Worm (Caenorhabditis elegans): Measurements from ENCODE around the gene srx-45.

srx-45 gene

DNA sequence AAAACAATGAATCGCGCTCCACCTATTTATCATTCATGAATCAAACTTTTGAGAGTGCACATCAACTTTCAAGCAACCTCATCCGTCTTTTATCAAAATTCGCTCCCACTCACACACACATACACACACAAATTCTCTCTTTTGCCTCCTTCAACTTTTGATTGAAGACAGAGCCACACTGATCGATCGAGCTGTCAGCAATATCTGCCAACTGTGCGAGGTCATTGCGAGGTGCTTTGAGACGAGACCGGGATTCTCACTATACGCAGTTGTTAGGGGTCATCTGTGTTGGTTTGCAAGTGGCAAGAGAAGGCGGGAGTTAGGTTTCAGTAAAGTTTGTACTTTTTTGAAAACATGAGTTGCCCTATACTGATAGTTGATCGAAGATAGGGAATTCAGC, 39.6 kb upstream of the srx-45 start:
- TF ChIP-seq T07F8.4 (tag; optimal IDR thresholded peaks at IDR 0.05) = no peak
- TF ChIP-seq let-526 (GFP tag; IDR thresholded peaks at IDR 0.05) = no peak
- TF ChIP-seq B0261.1 (tag; optimal IDR thresholded peaks at IDR 0.05) = no peak
- TF ChIP-seq ceh-100 (GFP tag; IDR thresholded peaks at IDR 0.05) = no peak

- TF ChIP-seq lag-1 (GFP tag; IDR thresholded peaks at IDR 0.05) (no peak), F22D6.2 (tag; optimal IDR thresholded peaks at IDR 0.05) (no peak), unc-130 (GFP tag; optimal IDR thresholded peaks at IDR 0.05) (no peak), mcd-1 (GFP tag; IDR thresholded peaks at IDR 0.05) (no peak)
Measured at ce11 chrIII:9344347-9344746, 37.9 kb upstream of the srx-45 start, which contains the start of gene emb-9. TSS of gene emb-9 (minus strand) at chrIII:9344447.

DNA sequence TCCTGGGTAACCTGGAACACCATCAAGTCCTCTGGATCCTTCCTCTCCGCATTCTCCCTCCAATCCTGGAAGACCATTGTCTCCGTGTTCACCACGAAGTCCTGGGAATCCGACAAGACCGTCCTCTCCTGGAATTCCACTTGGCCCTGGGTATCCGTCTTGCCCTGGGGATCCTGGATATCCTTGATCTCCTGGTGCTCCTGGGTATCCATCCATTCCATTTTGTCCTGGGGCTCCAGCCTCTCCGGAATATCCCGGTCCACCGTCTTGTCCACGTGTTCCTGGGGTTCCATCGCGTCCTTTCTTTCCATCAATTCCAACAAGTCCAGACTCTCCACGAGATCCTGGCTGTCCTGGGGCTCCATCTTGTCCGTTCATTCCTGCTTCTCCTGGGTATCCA, 33.5 kb upstream of the srx-45 start:
- TF ChIP-seq F22D6.2 (tag; optimal IDR thresholded peaks at IDR 0.05) (no peak), F49E8.2 (tag; optimal IDR thresholded peaks at IDR 0.05; ENCODE audit: insufficient read depth) (no peak), unc-62 (GFP tag; optimal IDR thresholded peaks at IDR 0.05) (no peak), C17E4.6 (GFP tag; IDR thresholded peaks at IDR 0.05) (no peak), zfh-2 (GFP tag; conservative IDR thresholded peaks at IDR 0.05) (peak; percentile 29; the same call in 1 of the 2 replicates), dpl-1 (GFP tag; optimal IDR thresholded peaks at IDR 0.05) (no peak), somi-1 (GFP tag; optimal IDR thresholded peaks at IDR 0.05) (no peak)

- no peak for TF ChIP-seq lin-35 (GFP tag; optimal IDR thresholded peaks at IDR 0.05)
- TF ChIP-seq ekl-4 (GFP tag; IDR thresholded peaks at IDR 0.05) = no peak
- no peak for TF ChIP-seq nhr-179 (tag; optimal IDR thresholded peaks at IDR 0.05)
- no peak for TF ChIP-seq hrde-1 (tag; optimal IDR thresholded peaks at IDR 0.05; ENCODE audit: borderline replicate concordance)
- TF ChIP-seq snpc-1.3 (tag; optimal IDR thresholded peaks at IDR 0.05; ENCODE audit: insufficient read depth) = no peak
Measured at ce11 chrIII:9337968-9338367, 31.5 kb upstream of the srx-45 start.

DNA sequence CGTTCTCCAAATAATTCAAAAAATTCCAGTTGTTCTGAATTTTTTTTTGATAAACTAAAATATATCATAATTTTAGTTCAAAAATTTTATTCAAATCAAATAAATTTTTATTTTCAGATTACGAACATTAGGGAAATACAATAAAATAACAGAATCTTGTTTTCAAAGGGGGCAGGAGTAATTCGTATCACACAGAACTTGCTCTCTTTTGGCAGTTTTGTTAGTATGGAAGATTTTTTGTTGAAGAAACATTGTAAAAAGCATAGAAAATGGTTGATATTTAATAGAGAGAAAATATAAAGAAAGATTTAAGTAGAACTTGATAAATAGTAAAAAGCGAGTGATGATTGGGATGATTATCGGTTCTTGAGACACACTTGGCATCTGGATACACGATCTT, 30.3 kb upstream of the srx-45 start:
- TF ChIP-seq lin-54 (GFP tag; optimal IDR thresholded peaks at IDR 0.05) = no peak

- TF ChIP-seq nhr-120 (GFP tag; IDR thresholded peaks at IDR 0.05) = no peak
- no peak for TF ChIP-seq madf-8 (GFP tag; conservative IDR thresholded peaks at IDR 0.05)
- no peak for TF ChIP-seq lsy-27 (tag; optimal IDR thresholded peaks at IDR 0.05; ENCODE audit: borderline replicate concordance, insufficient read depth)
- no peak for TF ChIP-seq B0336.3 (GFP tag; IDR thresholded peaks at IDR 0.05)
- no peak for TF ChIP-seq fkh-3 (tag; optimal IDR thresholded peaks at IDR 0.05)
- TF ChIP-seq xnd-1 (tag; optimal IDR thresholded peaks at IDR 0.05) = no peak
- TF ChIP-seq zfh-2 (GFP tag; conservative IDR thresholded peaks at IDR 0.05) = no peak
- no peak for TF ChIP-seq ztf-3 (GFP tag; optimal IDR thresholded peaks at IDR 0.05)
- TF ChIP-seq madf-6 (GFP tag; IDR thresholded peaks at IDR 0.05) = no peak
- no peak for TF ChIP-seq K11D2.4 (GFP tag; IDR thresholded peaks at IDR 0.05)
- TF ChIP-seq dpff-1 (tag; optimal IDR thresholded peaks at IDR 0.05) = no peak
- no peak for TF ChIP-seq let-526 (GFP tag; IDR thresholded peaks at IDR 0.05)
- TF ChIP-seq D2030.7 (GFP tag; IDR thresholded peaks at IDR 0.05) = no peak
- TF ChIP-seq unc-62 (GFP tag; optimal IDR thresholded peaks at IDR 0.05) = no peak
- no peak for TF ChIP-seq F57A8.1 (GFP tag; optimal IDR thresholded peaks at IDR 0.05)
- TF ChIP-seq K12H6.12 (tag; optimal IDR thresholded peaks at IDR 0.05) = no peak
- no peak for TF ChIP-seq F37B4.10 (GFP tag; IDR thresholded peaks at IDR 0.05)
Measured at ce11 chrIII:9335076-9335475, 28.6 kb upstream of the srx-45 start.
